Worm (Caenorhabditis elegans): ENCODE data around the gene asp-7.

DNA sequence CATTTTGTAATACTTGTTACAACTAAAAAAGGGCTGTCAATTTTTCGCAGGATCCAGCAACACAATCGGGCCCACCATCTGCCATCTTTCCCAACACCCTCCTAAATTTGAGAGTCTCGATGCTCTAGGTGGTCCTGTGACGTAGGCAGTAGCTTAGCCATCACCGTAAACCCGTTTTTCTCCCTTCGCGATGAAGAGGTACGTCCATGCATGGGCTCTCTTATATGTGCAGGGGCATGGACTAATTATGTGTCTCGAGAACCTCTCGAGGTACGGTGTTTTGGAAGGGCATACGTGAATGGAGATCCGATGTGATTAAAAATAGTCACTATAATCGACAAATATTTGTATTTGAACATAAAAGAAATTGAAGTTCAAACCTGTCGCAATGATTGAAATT lies 12.8 kb downstream of the asp-7 start:
- no peak for TF ChIP-seq odd-2 (tag; optimal IDR thresholded peaks at IDR 0.05)
- no peak for TF ChIP-seq mec-3 (tag; optimal IDR thresholded peaks at IDR 0.05; ENCODE audit: borderline replicate concordance)
- TF ChIP-seq fkh-6 (tag; optimal IDR thresholded peaks at IDR 0.05): no peak
- TF ChIP-seq C38D4.7 (GFP tag; optimal IDR thresholded peaks at IDR 0.05): no peak
- no peak for TF ChIP-seq dve-1 (tag; optimal IDR thresholded peaks at IDR 0.05)
- no peak for TF ChIP-seq ceh-34 (tag; optimal IDR thresholded peaks at IDR 0.05)
- no peak for TF ChIP-seq ztf-16 (tag; optimal IDR thresholded peaks at IDR 0.05)
- no peak for TF ChIP-seq nfya-1 (tag; optimal IDR thresholded peaks at IDR 0.05)
- TF ChIP-seq sox-4 (tag; optimal IDR thresholded peaks at IDR 0.05): no peak
- no peak for TF ChIP-seq nhr-11 (tag; optimal IDR thresholded peaks at IDR 0.05)
- no peak for TF ChIP-seq ama-1 (optimal IDR thresholded peaks at IDR 0.05)
- no peak for TF ChIP-seq rnt-1 (tag; optimal IDR thresholded peaks at IDR 0.05)
- peak; percentile 94 for TF ChIP-seq sdc-2 (tag; optimal IDR thresholded peaks at IDR 0.05)
